Fruit fly (Drosophila melanogaster) whole organism, embryonic: ENCODE results near the gene CG17660.

Experiments used
- Atf-2 ChIP-seq: fragments of 200-800 bp; sonication (Bioruptor generic); optimal IDR thresholded peaks from 2 replicates; lab custom pipeline; 2016; ENCODE audit warnings: missing biosample characterization, missing genetic modification characterization
- Awh ChIP-seq: fragments of 200-800 bp; sonication (Bioruptor generic); IDR thresholded peaks from 2 replicates; pipeline ENCODE4, ENCODE4 v1.3.6; 2022; ENCODE audit warnings: missing biosample characterization, missing genetic modification characterization
- Bgb ChIP-seq: fragments of 200-800 bp; sonication (Bioruptor generic); IDR thresholded peaks from 2 replicates; pipeline ENCODE4 v1.3.6; 2022; ENCODE audit warnings: missing biosample characterization, missing genetic modification characterization; ENCODE audit not compliant: partially characterized antibody
- CG13123 ChIP-seq: fragments of 200-800 bp; sonication (Bioruptor generic); optimal IDR thresholded peaks from 2 replicates; lab custom pipeline; 2016; ENCODE audit warnings: missing biosample characterization, missing genetic modification characterization
- CG1647 ChIP-seq: fragments of 200-800 bp; sonication (Bioruptor generic); optimal IDR thresholded peaks from 3 replicates; lab custom pipeline; 2016; ENCODE audit warnings: missing biosample characterization, missing genetic modification characterization
- CG34422 ChIP-seq: fragments of 200-800 bp; sonication (Bioruptor generic); IDR thresholded peaks from 3 replicates; pipeline ENCODE4 v1.3.6; 2022; ENCODE audit warnings: missing biosample characterization, missing genetic modification characterization
- CG3838 ChIP-seq: fragments of 200-800 bp; sonication (Bioruptor generic); optimal IDR thresholded peaks from 3 replicates; lab custom pipeline; 2016; ENCODE audit warnings: missing biosample characterization, missing genetic modification characterization
- CG3995 ChIP-seq: fragments of 200-800 bp; sonication (Bioruptor generic); optimal IDR thresholded peaks from 3 replicates; lab custom pipeline; 2016; ENCODE audit warnings: missing biosample characterization, missing genetic modification characterization
- CG8089 ChIP-seq: fragments of 200-800 bp; sonication (Bioruptor generic); optimal IDR thresholded peaks from 3 replicates; lab custom pipeline; 2016; ENCODE audit warnings: missing biosample characterization, missing genetic modification characterization
- CG9437 ChIP-seq: fragments of 200-800 bp; sonication (Bioruptor generic); optimal IDR thresholded peaks from 2 replicates; lab custom pipeline; 2018; ENCODE audit warnings: missing biosample characterization, mild to moderate bottlenecking, missing genetic modification characterization
- CG9817 ChIP-seq: fragments of 200-800 bp; sonication (Bioruptor generic); optimal IDR thresholded peaks from 2 replicates; lab custom pipeline; 2018; ENCODE audit warnings: missing biosample characterization, mild to moderate bottlenecking, missing genetic modification characterization, moderate library complexity
- Dp ChIP-seq: fragments of 200-800 bp; sonication (Bioruptor generic); optimal IDR thresholded peaks from 2 replicates; lab custom pipeline; 2018; ENCODE audit warnings: missing biosample characterization, mild to moderate bottlenecking, missing genetic modification characterization, moderate library complexity
- E2f2 ChIP-seq: fragments of 200-800 bp; sonication (Bioruptor generic); IDR thresholded peaks from 2 replicates; pipeline ENCODE4 v1.3.6; 2022; ENCODE audit warnings: missing biosample characterization, missing genetic modification characterization
- HLH4C ChIP-seq: fragments of 200-800 bp; sonication (Bioruptor generic); IDR thresholded peaks from 3 replicates; pipeline ENCODE4 v1.3.6; 2022; ENCODE audit warnings: missing biosample characterization, missing genetic modification characterization; ENCODE audit not compliant: partially characterized antibody
- Hsf ChIP-seq: fragments of 200-800 bp; sonication (Bioruptor generic); optimal IDR thresholded peaks from 3 replicates; lab custom pipeline; 2016; ENCODE audit warnings: missing biosample characterization, missing genetic modification characterization
- Jarid2 ChIP-seq: fragments of 200-800 bp; sonication (Bioruptor generic); optimal IDR thresholded peaks from 3 replicates; lab custom pipeline; 2017; ENCODE audit warnings: mild to moderate bottlenecking, missing biosample characterization, missing genetic modification reagents, missing genetic modification characterization
- Max ChIP-seq: fragments of 200-800 bp; sonication (Bioruptor generic); optimal IDR thresholded peaks from 2 replicates; lab custom pipeline; 2016; ENCODE audit warnings: missing biosample characterization, mild to moderate bottlenecking, missing genetic modification characterization
- Rfx ChIP-seq: fragments of 200-800 bp; sonication (Bioruptor generic); IDR thresholded peaks from 2 replicates; pipeline ENCODE4 v1.3.6; 2022; ENCODE audit warnings: missing biosample characterization, missing genetic modification characterization
- Stat92E ChIP-seq, 3 experiments: fragments of >200 bp in 2 of 3; fragments of 200-800 bp in 1 of 3; sonication (Bioruptor generic) in 1 of 3; optimal IDR thresholded peaks; 2 replicates each; lab custom pipeline; 2017 to 2019; ENCODE audit warnings: missing biosample characterization in 3 of 3, missing genetic modification characterization in 3 of 3, mild to moderate bottlenecking in 1 of 3, moderate library complexity in 1 of 3
- bab2 ChIP-seq: fragments of 200-800 bp; sonication (Bioruptor generic); optimal IDR thresholded peaks from 2 replicates; lab custom pipeline; 2016; ENCODE audit warnings: missing biosample characterization, missing genetic modification characterization
- bcd ChIP-seq: fragments of 200-800 bp; sonication (Bioruptor generic); optimal IDR thresholded peaks from 2 replicates; lab custom pipeline; 2017; ENCODE audit warnings: missing biosample characterization, mild to moderate bottlenecking, missing genetic modification characterization
- cad ChIP-seq: fragments of >200 bp; optimal IDR thresholded peaks from 2 replicates; lab custom pipeline; 2017; ENCODE audit warnings: missing biosample characterization, missing genetic modification characterization
- cg ChIP-seq: fragments of 200-800 bp; sonication (Bioruptor generic); optimal IDR thresholded peaks from 3 replicates; lab custom pipeline; 2019; ENCODE audit warnings: missing biosample characterization, mild to moderate bottlenecking, missing genetic modification characterization, moderate library complexity
- dati ChIP-seq: fragments of 200-800 bp; sonication (Bioruptor generic); IDR thresholded peaks from 2 replicates; pipeline ENCODE4 v1.3.6; 2022; ENCODE audit warnings: missing biosample characterization, missing genetic modification characterization
- dm ChIP-seq: fragments of 200-800 bp; sonication (Bioruptor generic); optimal IDR thresholded peaks from 3 replicates; lab custom pipeline; 2016; ENCODE audit warnings: missing biosample characterization, missing genetic modification characterization
- en ChIP-seq: fragments of 200-800 bp; sonication (Bioruptor generic); optimal IDR thresholded peaks from 2 replicates; lab custom pipeline; 2016; ENCODE audit warnings: missing biosample characterization, missing genetic modification characterization
- eve ChIP-seq, 2 experiments: fragments of >200 bp; optimal IDR thresholded peaks; 2 replicates each; lab custom pipeline; 2017; ENCODE audit warnings: missing biosample characterization in 2 of 2, missing genetic modification characterization in 2 of 2
- fd64A ChIP-seq: fragments of 200-800 bp; sonication (Bioruptor generic); optimal IDR thresholded peaks from 3 replicates; lab custom pipeline; 2018; ENCODE audit warnings: missing biosample characterization, mild to moderate bottlenecking, missing genetic modification characterization
- gt ChIP-seq: fragments of 200-800 bp; sonication (Bioruptor generic); IDR thresholded peaks from 2 replicates; pipeline ENCODE4 v1.3.6; 2022; ENCODE audit warnings: missing biosample characterization, missing genetic modification characterization
- h ChIP-seq: fragments of >200 bp; optimal IDR thresholded peaks from 2 replicates; lab custom pipeline; 2017
- her ChIP-seq: fragments of 200-800 bp; sonication (Bioruptor generic); optimal IDR thresholded peaks from 2 replicates; lab custom pipeline; 2016; ENCODE audit warnings: missing biosample characterization, missing genetic modification characterization
- jigr1 ChIP-seq: fragments of 200-800 bp; sonication (Bioruptor generic); IDR thresholded peaks from 3 replicates; pipeline ENCODE4 v1.3.6; 2022; ENCODE audit warnings: missing biosample characterization, missing genetic modification characterization
- klu ChIP-seq: fragments of 200-800 bp; sonication (Bioruptor generic); IDR thresholded peaks from 2 replicates; pipeline ENCODE4 v1.3.6; 2022; ENCODE audit warnings: missing biosample characterization, missing genetic modification characterization
- mam ChIP-seq: fragments of 200-800 bp; sonication (Bioruptor generic); optimal IDR thresholded peaks from 3 replicates; lab custom pipeline; 2016; ENCODE audit warnings: missing biosample characterization, missing genetic modification characterization
- pzg ChIP-seq: fragments of 200-800 bp; sonication (Bioruptor generic); optimal IDR thresholded peaks from 3 replicates; lab custom pipeline; 2018; ENCODE audit warnings: missing biosample characterization, mild to moderate bottlenecking, missing genetic modification characterization, moderate library complexity
- ro ChIP-seq: fragments of 200-800 bp; sonication (Bioruptor generic); IDR thresholded peaks from 2 replicates; pipeline ENCODE4 v1.3.6; 2022; ENCODE audit warnings: missing biosample characterization, missing genetic modification characterization
- shn ChIP-seq: fragments of 200-800 bp; sonication (Bioruptor generic); optimal IDR thresholded peaks from 3 replicates; lab custom pipeline; 2016; ENCODE audit warnings: missing biosample characterization, missing genetic modification characterization
- sr ChIP-seq: fragments of 200-800 bp; sonication (Bioruptor generic); IDR thresholded peaks from 3 replicates; pipeline ENCODE4 v1.3.6; 2022; ENCODE audit warnings: missing biosample characterization, missing genetic modification characterization
- stc ChIP-seq: fragments of 200-800 bp; sonication (Bioruptor generic); IDR thresholded peaks from 2 replicates; pipeline ENCODE4 v1.3.6; 2022; ENCODE audit warnings: missing biosample characterization, missing genetic modification characterization
- stwl ChIP-seq: fragments of 200-800 bp; sonication (Bioruptor generic); optimal IDR thresholded peaks from 3 replicates; lab custom pipeline; 2018; ENCODE audit warnings: missing biosample characterization, mild to moderate bottlenecking, missing genetic modification characterization, moderate library complexity
- sug ChIP-seq: fragments of 200-800 bp; optimal IDR thresholded peaks from 2 replicates; lab custom pipeline; 2019; ENCODE audit warnings: missing biosample characterization, mild to moderate bottlenecking, missing genetic modification characterization, moderate library complexity
- tll ChIP-seq, 2 experiments: fragments of 200-800 bp in 1 of 2; fragments of >200 bp in 1 of 2; sonication (Bioruptor generic) in 1 of 2; optimal IDR thresholded peaks; 2 replicates each; lab custom pipeline; 2017 to 2019; ENCODE audit warnings: missing biosample characterization in 2 of 2, missing genetic modification characterization in 2 of 2, mild to moderate bottlenecking in 1 of 2, moderate library complexity in 1 of 2
- toy ChIP-seq: fragments of 200-800 bp; sonication (Bioruptor generic); IDR thresholded peaks from 2 replicates; pipeline ENCODE4 v1.3.6; 2022; ENCODE audit warnings: missing biosample characterization, missing genetic modification characterization

Gene CG17660

DNA sequence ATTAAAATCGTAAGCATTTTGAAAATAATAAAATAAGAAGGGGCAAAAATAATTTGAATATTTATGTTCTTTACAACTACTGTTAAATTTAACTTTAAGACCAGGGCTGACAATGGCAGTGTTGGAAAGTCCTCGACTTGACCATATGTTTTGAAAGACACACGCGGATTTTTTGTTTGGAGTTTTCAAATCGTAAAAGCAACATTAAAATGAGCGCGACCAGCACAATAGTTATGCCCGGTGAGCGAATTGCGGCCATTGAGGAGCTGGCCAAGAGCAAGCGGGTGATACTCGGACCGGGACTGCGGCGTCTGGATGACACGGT lies 18.4 kb upstream of the CG17660 start, which contains the start of gene Rrp40 (continued):
- TF ChIP-seq Hsf = no peak
- peak in 1 of 2 experiments; percentile 54 for TF ChIP-seq tll (GFP tag; optimal IDR thresholded peaks at IDR 0.05; lab: Kevin White, UChicago)
- TF ChIP-seq CG34422 (GFP tag; lab: Robert Waterston, UW) = peak; percentile 38; the same call in 1 of the 3 replicates
- TF ChIP-seq CG1647 (GFP tag; lab: Kevin White, UChicago) = no peak
- TF ChIP-seq sr (GFP tag; lab: Robert Waterston, UW) = no peak
- no peak for TF ChIP-seq Bgb (GFP tag; lab: Robert Waterston, UW)
- TF ChIP-seq Atf-2 (GFP tag; lab: Kevin White, UChicago) = no peak
- TF ChIP-seq HLH4C (GFP tag; lab: Robert Waterston, UW) = no peak
- TF ChIP-seq fd64A (GFP tag; lab: Kevin White, UChicago) = no peak
- TF ChIP-seq en (GFP tag; lab: Kevin White, UChicago) = no peak
- TF ChIP-seq cad (GFP tag; lab: Kevin White, UChicago) = no peak
- TF ChIP-seq CG3838 (GFP tag; lab: Kevin White, UChicago) = no peak
- TF ChIP-seq her (GFP tag; lab: Kevin White, UChicago) = no peak
- peak; percentile 49 for TF ChIP-seq cg (GFP tag; lab: Kevin White, UChicago)
- no peak for TF ChIP-seq CG9817 (tag; lab: Kevin White, UChicago)
- peak; percentile 5 for TF ChIP-seq CG3995
- TF ChIP-seq dati (GFP tag; lab: Robert Waterston, UW) = no peak
- TF ChIP-seq bcd (GFP tag; lab: Kevin White, UChicago) = no peak
- TF ChIP-seq shn (GFP tag; lab: Kevin White, UChicago) = no peak
- peak; percentile 66 for TF ChIP-seq dm (GFP tag; lab: Kevin White, UChicago)
- TF ChIP-seq ro = no peak
- TF ChIP-seq pzg (GFP tag; lab: Kevin White, UChicago) = peak; percentile 60
- TF ChIP-seq gt (GFP tag; lab: Robert Waterston, UW) = no peak
- no peak for TF ChIP-seq sug (tag; lab: Kevin White, UChicago)
- TF ChIP-seq CG9437 = no peak
- peak; percentile 85 for TF ChIP-seq E2f2 (GFP tag; lab: Robert Waterston, UW)
- no peak for TF ChIP-seq Jarid2 (GFP tag; lab: Kevin White, UChicago)
- peak; percentile 71 for TF ChIP-seq stwl (tag; lab: Kevin White, UChicago)
- TF ChIP-seq klu (GFP tag; lab: Robert Waterston, UW) = no peak
- no peak for TF ChIP-seq jigr1 (GFP tag; lab: Robert Waterston, UW)
- TF ChIP-seq Awh (GFP tag; lab: Robert Waterston, UW) = no peak
- no peak for TF ChIP-seq mam (GFP tag; lab: Kevin White, UChicago)
- TF ChIP-seq stc (GFP tag; lab: Robert Waterston, UW) = no peak
- TF ChIP-seq h (lab: Kevin White, UChicago) = no peak
- no peak for TF ChIP-seq Stat92E (GFP tag; optimal IDR thresholded peaks at IDR 0.05; lab: Kevin White, UChicago)
- 0 out of 2 replicates have a peak, but pooled peaks have one; percentile 7 for TF ChIP-seq Rfx (GFP tag; lab: Robert Waterston, UW)
- no peak for TF ChIP-seq bab2 (GFP tag; lab: Kevin White, UChicago)
- TF ChIP-seq Dp (GFP tag; lab: Kevin White, UChicago) = peak; percentile 82
- no peak for TF ChIP-seq CG8089 (GFP tag; lab: Kevin White, UChicago)
- no peak for TF ChIP-seq CG13123 (GFP tag; lab: Kevin White, UChicago)
- TF ChIP-seq eve (GFP tag; optimal IDR thresholded peaks at IDR 0.05; lab: Kevin White, UChicago) = no peak
- TF ChIP-seq Max = peak; percentile 3
- no peak for TF ChIP-seq toy (GFP tag; lab: Robert Waterston, UW)
- TF ChIP-seq, all 482 proteins: peak for 29
